Worm (Caenorhabditis elegans): ENCODE results near the gene Y62H9A.10.

The Y62H9A.10 gene

ce11 chrX:11856214-11856613 is 46.3 kb downstream of the Y62H9A.10 start:
- TF ChIP-seq elt-1 (tag; optimal IDR thresholded peaks at IDR 0.05) (no peak), lin-39 (tag; optimal IDR thresholded peaks at IDR 0.05) (no peak), zag-1 (tag; optimal IDR thresholded peaks at IDR 0.05) (no peak), F13H6.1 (tag; optimal IDR thresholded peaks at IDR 0.05) (no peak), mab-5 (tag; optimal IDR thresholded peaks at IDR 0.05) (no peak), nhr-12 (tag; optimal IDR thresholded peaks at IDR 0.05) (no peak), nhr-21 (tag; optimal IDR thresholded peaks at IDR 0.05) (no peak), nhr-25 (tag; optimal IDR thresholded peaks at IDR 0.05) (no peak), crh-2 (tag; optimal IDR thresholded peaks at IDR 0.05) (no peak), Y55F3AM.14 (GFP tag; optimal IDR thresholded peaks at IDR 0.05) (no peak), nhr-10 (tag; optimal IDR thresholded peaks at IDR 0.05) (no peak)

- TF ChIP-seq sma-3 (GFP tag; optimal IDR thresholded peaks at IDR 0.05) = no peak
- no peak for TF ChIP-seq zag-1 (tag; optimal IDR thresholded peaks at IDR 0.05)
- no peak for TF ChIP-seq lin-11 (tag; optimal IDR thresholded peaks at IDR 0.05)
- TF ChIP-seq elt-1 (tag; optimal IDR thresholded peaks at IDR 0.05) = no peak
- TF ChIP-seq alr-1 (tag; optimal IDR thresholded peaks at IDR 0.05) = no peak
- TF ChIP-seq unc-39 (tag; optimal IDR thresholded peaks at IDR 0.05) = no peak
- no peak for TF ChIP-seq snpc-4 (tag; optimal IDR thresholded peaks at IDR 0.05)
- TF ChIP-seq nhr-11 (tag; optimal IDR thresholded peaks at IDR 0.05) = no peak
- TF ChIP-seq mbf-1 (tag; optimal IDR thresholded peaks at IDR 0.05) = no peak
- no peak for TF ChIP-seq mdl-1 (tag; optimal IDR thresholded peaks at IDR 0.05)
- no peak for TF ChIP-seq ztf-4 (tag; optimal IDR thresholded peaks at IDR 0.05)
- no peak for TF ChIP-seq nhr-21 (tag; optimal IDR thresholded peaks at IDR 0.05)
- TF ChIP-seq mab-5 (tag; optimal IDR thresholded peaks at IDR 0.05) = no peak
- TF ChIP-seq dmd-4 (tag; optimal IDR thresholded peaks at IDR 0.05) = no peak
- TF ChIP-seq nhr-129 (tag; optimal IDR thresholded peaks at IDR 0.05) = no peak
- TF ChIP-seq nhr-6 (tag; optimal IDR thresholded peaks at IDR 0.05) = no peak
- no peak for TF ChIP-seq Y55F3AM.14 (GFP tag; optimal IDR thresholded peaks at IDR 0.05)
Observed at ce11 chrX:11854903-11855302, 47.7 kb downstream of the Y62H9A.10 start, which contains the start of gene F54F7.8. TSS of gene F54F7.8 (minus strand) at chrX:11855003.

ce11 chrX:11854432-11854831 is 48.1 kb downstream of the Y62H9A.10 start:
- TF ChIP-seq fos-1 (tag; optimal IDR thresholded peaks at IDR 0.05) (peak; percentile 21), dmd-4 (tag; optimal IDR thresholded peaks at IDR 0.05) (no peak)

ce11 chrX:11852494-11852893 is 50.1 kb downstream of the Y62H9A.10 start, which contains the start of gene xtr-1:
TSS of gene xtr-1 (plus strand) at chrX:11852794.
- no peak for TF ChIP-seq sma-3 (GFP tag; optimal IDR thresholded peaks at IDR 0.05)
- TF ChIP-seq mbf-1 (tag; optimal IDR thresholded peaks at IDR 0.05) = no peak
- TF ChIP-seq peb-1 (tag; optimal IDR thresholded peaks at IDR 0.05) = no peak
- TF ChIP-seq F13H6.1 (tag; optimal IDR thresholded peaks at IDR 0.05) = no peak
- TF ChIP-seq sma-9 (GFP tag; optimal IDR thresholded peaks at IDR 0.05) = no peak
- no peak for TF ChIP-seq sma-9 (tag; optimal IDR thresholded peaks at IDR 0.05)
- no peak for TF ChIP-seq elt-3 (tag; optimal IDR thresholded peaks at IDR 0.05)
- no peak for TF ChIP-seq nhr-12 (tag; optimal IDR thresholded peaks at IDR 0.05)
- no peak for TF ChIP-seq ceh-16 (tag; optimal IDR thresholded peaks at IDR 0.05)
- TF ChIP-seq ztf-1 (GFP tag; conservative IDR thresholded peaks at IDR 0.05) = no peak
- TF ChIP-seq ztf-4 (tag; optimal IDR thresholded peaks at IDR 0.05) = no peak
- TF ChIP-seq nhr-25 (tag; optimal IDR thresholded peaks at IDR 0.05) = no peak
- no peak for TF ChIP-seq mab-5 (tag; optimal IDR thresholded peaks at IDR 0.05)
- no peak for TF ChIP-seq snpc-4 (tag; optimal IDR thresholded peaks at IDR 0.05)
- no peak for TF ChIP-seq lin-13 (GFP tag; optimal IDR thresholded peaks at IDR 0.05)
- TF ChIP-seq ama-1 (optimal IDR thresholded peaks at IDR 0.05) = no peak
- no peak for TF ChIP-seq nhr-129 (tag; optimal IDR thresholded peaks at IDR 0.05)
- TF ChIP-seq fos-1 (tag; optimal IDR thresholded peaks at IDR 0.05) = no peak
- no peak for TF ChIP-seq ZK546.5 (tag; optimal IDR thresholded peaks at IDR 0.05)
- TF ChIP-seq crh-2 (tag; optimal IDR thresholded peaks at IDR 0.05) = no peak
- no peak for TF ChIP-seq R02D3.7 (tag; optimal IDR thresholded peaks at IDR 0.05)

All from whole organism, L2 larva.